Fruit fly (Drosophila melanogaster) whole organism, embryonic: Measurements from ENCODE around the gene Cka.

Experiments used
- Abd-B ChIP-seq: fragments of 200-800 bp; sonication (Bioruptor generic); optimal IDR thresholded peaks from 2 replicates; lab custom pipeline; 2018; ENCODE audit warnings: missing biosample characterization, mild to moderate bottlenecking, missing genetic modification characterization, moderate library complexity
- Atf6 ChIP-seq: fragments of 200-800 bp; sonication (Bioruptor generic); IDR thresholded peaks from 2 replicates; pipeline ENCODE4 v1.3.6; 2022; ENCODE audit warnings: missing biosample characterization, missing genetic modification characterization
- Bdp1 ChIP-seq: fragments of 200-800 bp; sonication (Bioruptor generic); optimal IDR thresholded peaks from 3 replicates; lab custom pipeline; 2016; ENCODE audit warnings: missing biosample characterization, missing genetic modification characterization
- C15 ChIP-seq: fragments of 200-800 bp; sonication (Bioruptor generic); IDR thresholded peaks from 3 replicates; pipeline ENCODE4 v1.3.6; 2022; ENCODE audit warnings: missing biosample characterization, missing genetic modification characterization
- CG10209 ChIP-seq: fragments of 200-800 bp; sonication (Bioruptor generic); optimal IDR thresholded peaks from 3 replicates; lab custom pipeline; 2017; ENCODE audit warnings: missing biosample characterization, mild to moderate bottlenecking, missing genetic modification characterization, missing genetic modification reagents
- CG10267 ChIP-seq: fragments of 200-800 bp; sonication (Bioruptor generic); optimal IDR thresholded peaks from 2 replicates; lab custom pipeline; 2018; ENCODE audit warnings: missing biosample characterization, mild to moderate bottlenecking, missing genetic modification characterization, moderate library complexity
- CG10274 ChIP-seq: fragments of 200-800 bp; sonication (Bioruptor generic); optimal IDR thresholded peaks from 3 replicates; lab custom pipeline; 2017; ENCODE audit warnings: missing biosample characterization, mild to moderate bottlenecking, missing genetic modification characterization
- CG10959 ChIP-seq: fragments of 200-800 bp; sonication (Bioruptor generic); IDR thresholded peaks from 2 replicates; pipeline ENCODE4 v1.3.6; 2022; ENCODE audit warnings: missing biosample characterization, missing genetic modification characterization
- CG10979 ChIP-seq: fragments of 200-800 bp; sonication (Bioruptor generic); optimal IDR thresholded peaks from 2 replicates; lab custom pipeline; 2018; ENCODE audit warnings: missing biosample characterization, mild to moderate bottlenecking, missing genetic modification characterization, moderate library complexity
- CG12219 ChIP-seq: fragments of 200-800 bp; sonication (Bioruptor generic); optimal IDR thresholded peaks from 3 replicates; lab custom pipeline; 2018; ENCODE audit warnings: missing biosample characterization, mild to moderate bottlenecking, missing genetic modification characterization
- CG13894 ChIP-seq: fragments of 200-800 bp; sonication (Bioruptor generic); optimal IDR thresholded peaks from 3 replicates; lab custom pipeline; 2018; ENCODE audit warnings: missing biosample characterization, mild to moderate bottlenecking, missing genetic modification characterization, moderate library complexity
- CG1529 ChIP-seq: fragments of 200-800 bp; sonication (Bioruptor generic); optimal IDR thresholded peaks from 3 replicates; lab custom pipeline; 2018; ENCODE audit warnings: missing biosample characterization, missing genetic modification characterization
- CG17829 ChIP-seq: fragments of 200-800 bp; optimal IDR thresholded peaks from 2 replicates; lab custom pipeline; 2019; ENCODE audit warnings: missing biosample characterization, mild to moderate bottlenecking, missing genetic modification characterization, moderate library complexity
- CG2889 ChIP-seq: fragments of 200-800 bp; sonication (Bioruptor generic); IDR thresholded peaks from 3 replicates; pipeline ENCODE4 v1.3.6; 2022; ENCODE audit warnings: missing biosample characterization, missing genetic modification characterization
- CG34224 ChIP-seq: fragments of 200-800 bp; sonication (Bioruptor generic); IDR thresholded peaks from 3 replicates; pipeline ENCODE4 v1.3.6; 2022; ENCODE audit warnings: missing biosample characterization, missing genetic modification characterization; ENCODE audit not compliant: partially characterized antibody
- CG7928 ChIP-seq: fragments of 200-800 bp; sonication (Bioruptor generic); optimal IDR thresholded peaks from 2 replicates; lab custom pipeline; 2017; ENCODE audit warnings: missing biosample characterization, mild to moderate bottlenecking, missing genetic modification characterization
- CG7963 ChIP-seq: fragments of 200-800 bp; sonication (Bioruptor generic); IDR thresholded peaks from 3 replicates; pipeline ENCODE4 v1.3.6; 2022; ENCODE audit warnings: missing biosample characterization, missing genetic modification characterization; ENCODE audit not compliant: partially characterized antibody
- CG9215 ChIP-seq: fragments of 200-800 bp; sonication (Bioruptor generic); IDR thresholded peaks from 2 replicates; pipeline ENCODE4 v1.3.6; 2022; ENCODE audit warnings: missing biosample characterization, missing genetic modification characterization
- CG9437 ChIP-seq: fragments of 200-800 bp; sonication (Bioruptor generic); optimal IDR thresholded peaks from 2 replicates; lab custom pipeline; 2018; ENCODE audit warnings: missing biosample characterization, mild to moderate bottlenecking, missing genetic modification characterization
- CG9876 ChIP-seq: fragments of 200-800 bp; sonication (Bioruptor generic); optimal IDR thresholded peaks from 2 replicates; lab custom pipeline; 2016; ENCODE audit warnings: missing biosample characterization, missing genetic modification characterization
- CG9932 ChIP-seq: fragments of 200-800 bp; sonication (Bioruptor generic); IDR thresholded peaks from 2 replicates; pipeline ENCODE4 v1.3.6; 2022; ENCODE audit warnings: missing biosample characterization, missing genetic modification characterization
- Dref ChIP-seq: fragments of 200-800 bp; sonication (Bioruptor generic); IDR thresholded peaks from 2 replicates; pipeline ENCODE4 v1.3.6; 2022; ENCODE audit warnings: missing biosample characterization, missing genetic modification characterization
- Elba2 ChIP-seq: fragments of 200-800 bp; sonication (Bioruptor generic); optimal IDR thresholded peaks from 3 replicates; lab custom pipeline; 2016; ENCODE audit warnings: missing biosample characterization, missing genetic modification characterization
- Ets97D ChIP-seq: fragments of 200-800 bp; sonication (Bioruptor generic); optimal IDR thresholded peaks from 3 replicates; lab custom pipeline; 2016; ENCODE audit warnings: missing biosample characterization, missing genetic modification characterization
- H2.0 ChIP-seq: fragments of 200-800 bp; sonication (Bioruptor generic); IDR thresholded peaks from 2 replicates; pipeline ENCODE4 v1.3.6; 2022; ENCODE audit warnings: missing biosample characterization, missing genetic modification characterization
- HHEX ChIP-seq: fragments of 200-800 bp; sonication (Bioruptor generic); optimal IDR thresholded peaks from 3 replicates; lab custom pipeline; 2017; ENCODE audit warnings: missing biosample characterization, mild to moderate bottlenecking, missing genetic modification characterization, missing genetic modification reagents
- Hr51 ChIP-seq, 2 experiments: fragments of 200-800 bp; sonication (Bioruptor generic); optimal IDR thresholded peaks; 2 replicates in 1 of 2; 3 replicates in 1 of 2; lab custom pipeline; 2016 to 2018; ENCODE audit warnings: missing biosample characterization in 2 of 2, missing genetic modification characterization in 2 of 2, mild to moderate bottlenecking in 1 of 2, moderate library complexity in 1 of 2
- Trl ChIP-seq, 3 experiments: fragments of >200 bp in 2 of 3; fragments of 200-800 bp in 1 of 3; sonication (Bioruptor generic) in 1 of 3; optimal IDR thresholded peaks; 2 replicates in 1 of 3; 3 replicates in 2 of 3; lab custom pipeline; 2016 to 2017; ENCODE audit warnings: missing biosample characterization in 1 of 3, missing genetic modification characterization in 1 of 3
- Usf ChIP-seq: fragments of 200-800 bp; sonication (Bioruptor generic); optimal IDR thresholded peaks from 2 replicates; lab custom pipeline; 2017; ENCODE audit warnings: missing genotype, missing biosample characterization, missing genetic modification characterization
- Xbp1 ChIP-seq: fragments of 200-800 bp; sonication (Bioruptor generic); optimal IDR thresholded peaks from 3 replicates; lab custom pipeline; 2016; ENCODE audit warnings: missing biosample characterization, mild to moderate bottlenecking, missing genetic modification characterization
- bbx ChIP-seq: fragments of 200-800 bp; sonication (Bioruptor generic); IDR thresholded peaks from 2 replicates; pipeline ENCODE4 v1.3.6; 2022; ENCODE audit warnings: missing biosample characterization, missing genetic modification characterization; ENCODE audit not compliant: partially characterized antibody
- bowl ChIP-seq: fragments of 200-800 bp; sonication (Bioruptor generic); IDR thresholded peaks from 2 replicates; pipeline ENCODE4 v1.3.6; 2022; ENCODE audit warnings: missing biosample characterization, missing genetic modification characterization
- cato ChIP-seq: fragments of 200-800 bp; sonication (Bioruptor generic); optimal IDR thresholded peaks from 2 replicates; lab custom pipeline; 2016; ENCODE audit warnings: missing biosample characterization, missing genetic modification characterization, borderline replicate concordance
- chm ChIP-seq: fragments of 200-800 bp; sonication (Bioruptor generic); IDR thresholded peaks from 2 replicates; pipeline ENCODE4 v1.3.6; 2022; ENCODE audit warnings: missing biosample characterization, missing genetic modification characterization
- crc ChIP-seq: fragments of 200-800 bp; sonication (Bioruptor generic); optimal IDR thresholded peaks from 2 replicates; lab custom pipeline; 2016; ENCODE audit warnings: missing biosample characterization, missing genetic modification characterization
- danr ChIP-seq: fragments of 200-800 bp; sonication (Bioruptor generic); IDR thresholded peaks from 2 replicates; pipeline ENCODE4 v1.3.6; 2022; ENCODE audit warnings: missing biosample characterization, missing genetic modification characterization
- gce ChIP-seq: fragments of 200-800 bp; sonication (Bioruptor generic); IDR thresholded peaks from 3 replicates; pipeline ENCODE4 v1.3.6; 2022; ENCODE audit warnings: missing biosample characterization, missing genetic modification characterization
- ind ChIP-seq: fragments of 200-800 bp; sonication (Bioruptor generic); optimal IDR thresholded peaks from 3 replicates; lab custom pipeline; 2016; ENCODE audit warnings: missing biosample characterization, missing genetic modification characterization
- jigr1 ChIP-seq: fragments of 200-800 bp; sonication (Bioruptor generic); IDR thresholded peaks from 3 replicates; pipeline ENCODE4 v1.3.6; 2022; ENCODE audit warnings: missing biosample characterization, missing genetic modification characterization
- jumu ChIP-seq: fragments of 200-800 bp; sonication (Bioruptor generic); optimal IDR thresholded peaks from 3 replicates; lab custom pipeline; 2016; ENCODE audit warnings: missing biosample characterization, missing genetic modification characterization
- mirr ChIP-seq: fragments of 200-800 bp; sonication (Bioruptor generic); optimal IDR thresholded peaks from 3 replicates; lab custom pipeline; 2018; ENCODE audit warnings: missing biosample characterization, mild to moderate bottlenecking, missing genetic modification characterization
- mld ChIP-seq: fragments of 200-800 bp; sonication (Bioruptor generic); IDR thresholded peaks from 3 replicates; pipeline ENCODE4 v1.3.6; 2022; ENCODE audit warnings: missing biosample characterization, missing genetic modification characterization; ENCODE audit not compliant: partially characterized antibody
- nerfin-1 ChIP-seq: fragments of 200-800 bp; sonication (Bioruptor generic); optimal IDR thresholded peaks from 3 replicates; lab custom pipeline; 2019; ENCODE audit warnings: missing biosample characterization, mild to moderate bottlenecking, missing genetic modification characterization, moderate library complexity
- p53 ChIP-seq: fragments of 200-800 bp; sonication (Bioruptor generic); optimal IDR thresholded peaks from 2 replicates; lab custom pipeline; 2016; ENCODE audit warnings: missing biosample characterization, missing genetic modification characterization
- pum ChIP-seq: fragments of 200-800 bp; sonication (Bioruptor generic); optimal IDR thresholded peaks from 2 replicates; lab custom pipeline; 2016; ENCODE audit warnings: missing biosample characterization, missing genetic modification characterization
- toy ChIP-seq: fragments of 200-800 bp; sonication (Bioruptor generic); IDR thresholded peaks from 2 replicates; pipeline ENCODE4 v1.3.6; 2022; ENCODE audit warnings: missing biosample characterization, missing genetic modification characterization
- ttk ChIP-seq: fragments of 200-800 bp; sonication (Bioruptor generic); IDR thresholded peaks from 2 replicates; pipeline ENCODE4 v2.1.2; 2022; ENCODE audit warnings: missing biosample characterization, missing genetic modification characterization
- yki ChIP-seq: fragments of >200 bp; optimal IDR thresholded peaks from 3 replicates; lab custom pipeline; 2018
- zen ChIP-seq: fragments of 200-800 bp; sonication (Bioruptor generic); optimal IDR thresholded peaks from 3 replicates; lab custom pipeline; 2018; ENCODE audit warnings: missing biosample characterization, mild to moderate bottlenecking, missing genetic modification characterization, moderate library complexity

Cka gene

dm6 chr2L:8083427-8084295, 53.1 kb downstream of the Cka start (continued):
- no peak for TF ChIP-seq CG2889
- no peak for TF ChIP-seq CG10979
- TF ChIP-seq CG34224 (GFP tag; lab: Robert Waterston, UW): no peak; the same call in 1 of the 3 replicates
- peak; percentile 44 for TF ChIP-seq CG13894 (tag; lab: Kevin White, UChicago)
- TF ChIP-seq crc: no peak
- TF ChIP-seq Usf (GFP tag; lab: Kevin White, UChicago): no peak
- TF ChIP-seq H2.0 (GFP tag; lab: Robert Waterston, UW): no peak
- TF ChIP-seq mirr (GFP tag; lab: Kevin White, UChicago): peak; percentile 45
- no peak for TF ChIP-seq Hr51 (GFP tag; optimal IDR thresholded peaks at IDR 0.05; lab: Kevin White, UChicago)
- TF ChIP-seq CG10959 (GFP tag; lab: Robert Waterston, UW): no peak
- TF ChIP-seq Ets97D: no peak
- TF ChIP-seq chm: peak; percentile 24; the same call in 1 of the 2 replicates
- TF ChIP-seq CG1529 (GFP tag; lab: Kevin White, UChicago): no peak
- TF ChIP-seq Bdp1 (GFP tag; lab: Kevin White, UChicago): no peak
- no peak for TF ChIP-seq pum (GFP tag; lab: Kevin White, UChicago)
- no peak for TF ChIP-seq CG7963 (GFP tag; lab: Robert Waterston, UW)
- no peak for TF ChIP-seq CG9437
- TF ChIP-seq CG17829: peak; percentile 13
- no peak for TF ChIP-seq Elba2
- TF ChIP-seq Atf6: 0 out of 2 replicates have a peak, but pooled peaks have one; percentile 11
- TF ChIP-seq Xbp1 (GFP tag; lab: Kevin White, UChicago): no peak
- no peak for TF ChIP-seq jigr1
- TF ChIP-seq toy (GFP tag; lab: Robert Waterston, UW): no peak
- TF ChIP-seq C15 (GFP tag; lab: Robert Waterston, UW): no peak
- no peak for TF ChIP-seq cato (GFP tag; lab: Kevin White, UChicago)
- no peak for TF ChIP-seq CG9932 (GFP tag; lab: Robert Waterston, UW)
- TF ChIP-seq yki (lab: Kevin White, UChicago): peak; percentile 38
- no peak for TF ChIP-seq CG7928 (GFP tag; lab: Kevin White, UChicago)
- TF ChIP-seq ttk (GFP tag; lab: Robert Waterston, UW): no peak
- TF ChIP-seq CG9215 (GFP tag; lab: Robert Waterston, UW): 0 out of 2 replicates have a peak, but pooled peaks have one; percentile 19
- no peak for TF ChIP-seq p53 (GFP tag; lab: Kevin White, UChicago)
- TF ChIP-seq bbx (GFP tag; lab: Robert Waterston, UW): no peak; the same call in 1 of the 2 replicates
- TF ChIP-seq mld (GFP tag; lab: Robert Waterston, UW): no peak
- TF ChIP-seq CG12219 (GFP tag; lab: Kevin White, UChicago): no peak
- no peak for TF ChIP-seq CG9876
- no peak for TF ChIP-seq CG10274 (GFP tag; lab: Kevin White, UChicago)
- no peak for TF ChIP-seq CG10267 (tag; lab: Kevin White, UChicago)
- TF ChIP-seq danr (GFP tag; lab: Robert Waterston, UW): no peak
- no peak for TF ChIP-seq zen
- no peak for TF ChIP-seq CG10209 (GFP tag; lab: Kevin White, UChicago)
- TF ChIP-seq bowl (GFP tag; lab: Robert Waterston, UW): no peak
- no peak for TF ChIP-seq Dref (GFP tag; lab: Robert Waterston, UW)
- TF ChIP-seq jumu (GFP tag; lab: Kevin White, UChicago): no peak
- TF ChIP-seq HHEX (GFP tag; lab: Kevin White, UChicago): no peak
- no peak for TF ChIP-seq gce
- no peak for TF ChIP-seq Abd-B (GFP tag; lab: Kevin White, UChicago)
- no peak for TF ChIP-seq ind
- TF ChIP-seq Trl (optimal IDR thresholded peaks at IDR 0.05; lab: Kevin White, UChicago): peak; percentile 81 to 93
- TF ChIP-seq Trl (GFP tag; optimal IDR thresholded peaks at IDR 0.05; lab: Kevin White, UChicago): peak; percentile 29
- TF ChIP-seq nerfin-1 (tag; lab: Kevin White, UChicago): peak; percentile 68
